Fruit fly (Drosophila melanogaster) whole organism, embryonic: Measurements from ENCODE around the gene CG45049.
A peak's percentile ranks its signal among the peaks of the same experiment; 100 is the strongest.

Source experiments
- CG10147 ChIP-seq: fragments of 200-800 bp; sonication (Bioruptor generic); optimal IDR thresholded peaks from 2 replicates; lab custom pipeline; 2019; ENCODE audit warnings: missing biosample characterization, mild to moderate bottlenecking, missing genetic modification characterization, moderate library complexity
- CG10267 ChIP-seq: fragments of 200-800 bp; sonication (Bioruptor generic); optimal IDR thresholded peaks from 2 replicates; lab custom pipeline; 2018; ENCODE audit warnings: missing biosample characterization, mild to moderate bottlenecking, missing genetic modification characterization, moderate library complexity
- CG10431 ChIP-seq: fragments of 200-800 bp; sonication (Bioruptor generic); optimal IDR thresholded peaks from 3 replicates; lab custom pipeline; 2018; ENCODE audit warnings: missing biosample characterization, mild to moderate bottlenecking, missing genetic modification characterization
- CG10543 ChIP-seq: fragments of 200-800 bp; sonication (Bioruptor generic); optimal IDR thresholded peaks from 3 replicates; lab custom pipeline; 2017; ENCODE audit warnings: missing biosample characterization, mild to moderate bottlenecking, missing genetic modification characterization, moderate library complexity
- CG10565 ChIP-seq: fragments of 200-800 bp; sonication (Bioruptor generic); optimal IDR thresholded peaks from 3 replicates; lab custom pipeline; 2016; ENCODE audit warnings: missing biosample characterization, mild to moderate bottlenecking, missing genetic modification characterization
- CG11085 ChIP-seq: fragments of 200-800 bp; sonication (Bioruptor generic); IDR thresholded peaks from 2 replicates; pipeline ENCODE4 v1.3.6; 2022; ENCODE audit warnings: missing biosample characterization, missing genetic modification characterization
- CG12104 ChIP-seq: fragments of 200-800 bp; sonication (Bioruptor generic); optimal IDR thresholded peaks from 3 replicates; lab custom pipeline; 2016; ENCODE audit warnings: missing biosample characterization, missing genetic modification characterization
- CG12391 ChIP-seq: fragments of 200-800 bp; sonication (Bioruptor generic); optimal IDR thresholded peaks from 3 replicates; lab custom pipeline; 2018; ENCODE audit warnings: missing biosample characterization, mild to moderate bottlenecking, missing genetic modification characterization, moderate library complexity
- CG13424 ChIP-seq: fragments of 200-800 bp; sonication (Bioruptor generic); optimal IDR thresholded peaks from 2 replicates; lab custom pipeline; 2019; ENCODE audit warnings: missing biosample characterization, mild to moderate bottlenecking, missing genetic modification characterization, moderate library complexity
- CG15011 ChIP-seq: fragments of 200-800 bp; sonication (Bioruptor generic); optimal IDR thresholded peaks from 3 replicates; lab custom pipeline; 2018; ENCODE audit warnings: missing biosample characterization, mild to moderate bottlenecking, missing genetic modification characterization
- CG16863 ChIP-seq: fragments of 200-800 bp; sonication (Bioruptor generic); optimal IDR thresholded peaks from 3 replicates; lab custom pipeline; 2016; ENCODE audit warnings: missing biosample characterization, missing genetic modification characterization
- CG17186 ChIP-seq: fragments of 200-800 bp; sonication (Bioruptor generic); optimal IDR thresholded peaks from 3 replicates; lab custom pipeline; 2017; ENCODE audit warnings: missing biosample characterization, missing genetic modification reagents, missing genetic modification characterization
- CG18619 ChIP-seq: fragments of 200-800 bp; sonication (Bioruptor generic); optimal IDR thresholded peaks from 3 replicates; lab custom pipeline; 2017; ENCODE audit warnings: missing biosample characterization, mild to moderate bottlenecking, missing genetic modification characterization
- CG2129 ChIP-seq: fragments of 200-800 bp; sonication (Bioruptor generic); IDR thresholded peaks from 2 replicates; pipeline ENCODE4 v1.3.6; 2022; ENCODE audit warnings: missing biosample characterization, missing genetic modification characterization; ENCODE audit not compliant: partially characterized antibody
- CG31441 ChIP-seq: fragments of 200-800 bp; sonication (Bioruptor generic); IDR thresholded peaks from 2 replicates; pipeline ENCODE4 v1.3.6; 2022; ENCODE audit warnings: missing biosample characterization, missing genetic modification characterization
- CG32767 ChIP-seq: fragments of 200-800 bp; sonication (Bioruptor generic); IDR thresholded peaks from 2 replicates; pipeline ENCODE4 v1.3.6; 2022; ENCODE audit warnings: missing biosample characterization, missing genetic modification characterization
- CG33557 ChIP-seq: fragments of 200-800 bp; sonication (Bioruptor generic); optimal IDR thresholded peaks from 2 replicates; lab custom pipeline; 2019; ENCODE audit warnings: missing biosample characterization, mild to moderate bottlenecking, missing genetic modification characterization, moderate library complexity
- CG34422 ChIP-seq: fragments of 200-800 bp; sonication (Bioruptor generic); IDR thresholded peaks from 3 replicates; pipeline ENCODE4 v1.3.6; 2022; ENCODE audit warnings: missing biosample characterization, missing genetic modification characterization
- CG3995 ChIP-seq: fragments of 200-800 bp; sonication (Bioruptor generic); optimal IDR thresholded peaks from 3 replicates; lab custom pipeline; 2016; ENCODE audit warnings: missing biosample characterization, missing genetic modification characterization
- CG5245 ChIP-seq: fragments of 200-800 bp; sonication (Bioruptor generic); optimal IDR thresholded peaks from 3 replicates; lab custom pipeline; 2016; ENCODE audit warnings: missing biosample characterization, missing genetic modification characterization
- CG6765 ChIP-seq: fragments of 200-800 bp; sonication (Bioruptor generic); optimal IDR thresholded peaks from 3 replicates; lab custom pipeline; 2017; ENCODE audit warnings: missing biosample characterization, mild to moderate bottlenecking, missing genetic modification characterization
- CG6813 ChIP-seq: fragments of 200-800 bp; sonication (Bioruptor generic); optimal IDR thresholded peaks from 2 replicates; lab custom pipeline; 2017; ENCODE audit warnings: missing biosample characterization, missing genetic modification characterization, mild to moderate bottlenecking, moderate library complexity, missing genetic modification reagents
- CG7271 ChIP-seq: fragments of 200-800 bp; sonication (Bioruptor generic); optimal IDR thresholded peaks from 2 replicates; lab custom pipeline; 2018; ENCODE audit warnings: missing biosample characterization, mild to moderate bottlenecking, missing genetic modification characterization, moderate library complexity
- CG7372 ChIP-seq: fragments of 200-800 bp; sonication (Bioruptor generic); IDR thresholded peaks from 2 replicates; pipeline ENCODE4 v1.3.6; 2022; ENCODE audit warnings: missing biosample characterization, missing genetic modification characterization
- Dek ChIP-seq: fragments of 200-800 bp; sonication (Bioruptor generic); optimal IDR thresholded peaks from 3 replicates; lab custom pipeline; 2019; ENCODE audit warnings: missing biosample characterization, mild to moderate bottlenecking, missing genetic modification characterization, moderate library complexity
- Dll ChIP-seq: fragments of 200-800 bp; sonication (Bioruptor generic); IDR thresholded peaks from 4 replicates; pipeline ENCODE4 v1.3.6; 2022; ENCODE audit warnings: missing biosample characterization, missing genetic modification characterization; ENCODE audit not compliant: partially characterized antibody
- E2f2 ChIP-seq: fragments of 200-800 bp; sonication (Bioruptor generic); IDR thresholded peaks from 2 replicates; pipeline ENCODE4 v1.3.6; 2022; ENCODE audit warnings: missing biosample characterization, missing genetic modification characterization
- H15 ChIP-seq: fragments of 200-800 bp; sonication (Bioruptor generic); IDR thresholded peaks from 3 replicates; pipeline ENCODE4 v1.3.6; 2022; ENCODE audit warnings: missing biosample characterization, missing genetic modification characterization
- Hr3 ChIP-seq: fragments of 200-800 bp; sonication (Bioruptor generic); optimal IDR thresholded peaks from 3 replicates; lab custom pipeline; 2016; ENCODE audit warnings: missing biosample characterization, missing genetic modification characterization
- Hr39 ChIP-seq: fragments of >200 bp; optimal IDR thresholded peaks from 2 replicates; lab custom pipeline; 2017
- NFAT ChIP-seq: fragments of 200-800 bp; sonication (Bioruptor generic); IDR thresholded peaks from 2 replicates; pipeline ENCODE4 v1.3.6; 2022; ENCODE audit warnings: missing biosample characterization, missing genetic modification characterization
- Oli ChIP-seq: fragments of 200-800 bp; sonication (Bioruptor generic); optimal IDR thresholded peaks from 2 replicates; lab custom pipeline; 2018; ENCODE audit warnings: missing biosample characterization, mild to moderate bottlenecking, missing genetic modification characterization, moderate library complexity
- Ptx1 ChIP-seq: fragments of 200-800 bp; sonication (Bioruptor generic); IDR thresholded peaks from 2 replicates; pipeline ENCODE4 v1.3.6; 2022; ENCODE audit warnings: missing biosample characterization, missing genetic modification characterization
- Rx ChIP-seq: fragments of 200-800 bp; sonication (Bioruptor generic); IDR thresholded peaks from 2 replicates; pipeline ENCODE4 v1.3.6; 2022; ENCODE audit warnings: missing biosample characterization, missing genetic modification characterization
- bcd ChIP-seq: fragments of 200-800 bp; sonication (Bioruptor generic); optimal IDR thresholded peaks from 2 replicates; lab custom pipeline; 2017; ENCODE audit warnings: missing biosample characterization, mild to moderate bottlenecking, missing genetic modification characterization
- br ChIP-seq: fragments of >200 bp; optimal IDR thresholded peaks from 2 replicates; lab custom pipeline; 2017
- cas ChIP-seq: fragments of 200-800 bp; sonication (Bioruptor generic); IDR thresholded peaks from 2 replicates; pipeline ENCODE4 v1.3.6; 2022; ENCODE audit warnings: missing biosample characterization, missing genetic modification characterization
- chm ChIP-seq: fragments of 200-800 bp; sonication (Bioruptor generic); IDR thresholded peaks from 2 replicates; pipeline ENCODE4 v1.3.6; 2022; ENCODE audit warnings: missing biosample characterization, missing genetic modification characterization
- cwo ChIP-seq: fragments of 200-800 bp; sonication (Bioruptor generic); optimal IDR thresholded peaks from 3 replicates; lab custom pipeline; 2017; ENCODE audit warnings: missing biosample characterization, missing genetic modification characterization, mild to moderate bottlenecking, moderate library complexity, missing genetic modification reagents
- fru ChIP-seq: fragments of >200 bp; optimal IDR thresholded peaks from 2 replicates; lab custom pipeline; 2017
- h ChIP-seq: fragments of >200 bp; optimal IDR thresholded peaks from 2 replicates; lab custom pipeline; 2017
- jing ChIP-seq: fragments of 200-800 bp; sonication (Bioruptor generic); optimal IDR thresholded peaks from 2 replicates; lab custom pipeline; 2018; ENCODE audit warnings: missing biosample characterization, mild to moderate bottlenecking, missing genetic modification characterization
- klu ChIP-seq: fragments of 200-800 bp; sonication (Bioruptor generic); IDR thresholded peaks from 2 replicates; pipeline ENCODE4 v1.3.6; 2022; ENCODE audit warnings: missing biosample characterization, missing genetic modification characterization
- kni ChIP-seq: fragments of 200-800 bp; sonication (Bioruptor generic); optimal IDR thresholded peaks from 3 replicates; lab custom pipeline; 2017; ENCODE audit warnings: mild to moderate bottlenecking, missing biosample characterization, missing genetic modification reagents, missing genetic modification characterization
- nau ChIP-seq: fragments of 200-800 bp; sonication (Bioruptor generic); optimal IDR thresholded peaks from 3 replicates; lab custom pipeline; 2017; ENCODE audit warnings: missing biosample characterization, mild to moderate bottlenecking, missing genetic modification characterization, missing genetic modification reagents
- nmo ChIP-seq: fragments of 200-800 bp; sonication (Bioruptor generic); optimal IDR thresholded peaks from 2 replicates; lab custom pipeline; 2018; ENCODE audit warnings: missing biosample characterization, mild to moderate bottlenecking, missing genetic modification characterization, moderate library complexity
- otp ChIP-seq: fragments of 200-800 bp; sonication (Bioruptor generic); IDR thresholded peaks from 3 replicates; pipeline ENCODE4, ENCODE4 v1.3.6; 2022; ENCODE audit warnings: missing biosample characterization, missing genetic modification characterization
- sima ChIP-seq: fragments of 200-800 bp; sonication (Bioruptor generic); optimal IDR thresholded peaks from 2 replicates; lab custom pipeline; 2016; ENCODE audit warnings: missing biosample characterization, missing genetic modification characterization
- tin ChIP-seq: fragments of 200-800 bp; sonication (Bioruptor generic); optimal IDR thresholded peaks from 3 replicates; lab custom pipeline; 2016; ENCODE audit warnings: missing biosample characterization, missing genetic modification characterization
- vfl ChIP-seq: fragments of 200-800 bp; sonication (Bioruptor generic); optimal IDR thresholded peaks from 2 replicates; lab custom pipeline; 2016; ENCODE audit warnings: missing biosample characterization, missing genetic modification characterization

CG45049 gene

dm6 chr3R:22753895-22754774 lies 27.4 kb downstream of the CG45049 start (continued):
- no peak for TF ChIP-seq kni
- TF ChIP-seq Oli (tag; lab: Kevin White, UChicago): peak; percentile 74
- no peak for TF ChIP-seq CG17186 (GFP tag; lab: Kevin White, UChicago)
- TF ChIP-seq CG12104 (GFP tag; lab: Kevin White, UChicago): peak; percentile 59
- TF ChIP-seq CG2129 (GFP tag; lab: Robert Waterston, UW): no peak
- peak; percentile 31 for TF ChIP-seq jing (GFP tag; lab: Kevin White, UChicago)
- no peak for TF ChIP-seq sima (GFP tag; lab: Kevin White, UChicago)
- TF ChIP-seq bcd (GFP tag; lab: Kevin White, UChicago): peak; percentile 72
- TF ChIP-seq CG5245 (GFP tag; lab: Kevin White, UChicago): peak; percentile 33
- peak; percentile 39 for TF ChIP-seq CG10267 (tag; lab: Kevin White, UChicago)
- no peak; the same call in none of the 3 replicates for TF ChIP-seq CG34422 (GFP tag; lab: Robert Waterston, UW)
- peak; percentile 27 for TF ChIP-seq CG7372 (GFP tag; lab: Robert Waterston, UW)
- TF ChIP-seq cas (GFP tag; lab: Robert Waterston, UW): 0 out of 2 replicates have a peak, but pooled peaks have one; percentile 25
- TF ChIP-seq CG10147 (GFP tag; lab: Kevin White, UChicago): no peak
- peak; percentile 51 for TF ChIP-seq CG6813 (GFP tag; lab: Kevin White, UChicago)
- no peak for TF ChIP-seq CG10565 (GFP tag; lab: Kevin White, UChicago)
- TF ChIP-seq CG13424 (tag; lab: Kevin White, UChicago): peak; percentile 79
- no peak; the same call in 1 of the 2 replicates for TF ChIP-seq E2f2 (GFP tag; lab: Robert Waterston, UW)
- no peak for TF ChIP-seq CG7271 (tag; lab: Kevin White, UChicago)
- TF ChIP-seq Dek (tag; lab: Kevin White, UChicago): peak; percentile 58
- TF ChIP-seq Rx (GFP tag; lab: Robert Waterston, UW): peak; percentile 57
- TF ChIP-seq CG10431 (GFP tag; lab: Kevin White, UChicago): no peak
- peak; percentile 60 for TF ChIP-seq Hr3 (GFP tag; lab: Kevin White, UChicago)
- no peak for TF ChIP-seq CG3995 (GFP tag; lab: Kevin White, UChicago)
- TF ChIP-seq CG32767 (GFP tag; lab: Robert Waterston, UW): peak; percentile 70; the same call in 1 of the 2 replicates
- peak; percentile 77; the same call in 1 of the 2 replicates for TF ChIP-seq CG31441 (GFP tag; lab: Robert Waterston, UW)
- peak; percentile 90 for TF ChIP-seq CG10543
- peak; percentile 33; the same call in 1 of the 3 replicates for TF ChIP-seq H15
- no peak for TF ChIP-seq Hr39
- peak; percentile 45 for TF ChIP-seq CG15011
- TF ChIP-seq klu (GFP tag; lab: Robert Waterston, UW): no peak
- no peak for TF ChIP-seq br (lab: Kevin White, UChicago)
- peak; percentile 45 for TF ChIP-seq cwo (GFP tag; lab: Kevin White, UChicago)
- peak; percentile 65 for TF ChIP-seq Ptx1 (GFP tag; lab: Robert Waterston, UW)
- no peak for TF ChIP-seq Dll (GFP tag; lab: Robert Waterston, UW)
- peak; percentile 78 for TF ChIP-seq nmo
- peak; percentile 37 for TF ChIP-seq CG16863 (GFP tag; lab: Kevin White, UChicago)
- TF ChIP-seq chm (GFP tag; lab: Robert Waterston, UW): peak; percentile 83
- peak; percentile 54 for TF ChIP-seq tin
- TF ChIP-seq CG12391 (tag; lab: Kevin White, UChicago): peak; percentile 71
- no peak for TF ChIP-seq vfl (GFP tag; lab: Kevin White, UChicago)
- TF ChIP-seq NFAT: peak; percentile 79
- peak; percentile 16 for TF ChIP-seq CG6765 (GFP tag; lab: Kevin White, UChicago)
- TF ChIP-seq otp (GFP tag; lab: Robert Waterston, UW): peak; percentile 36; the same call in 1 of the 3 replicates
- TF ChIP-seq CG18619 (GFP tag; lab: Kevin White, UChicago): peak; percentile 76
- TF ChIP-seq h (lab: Kevin White, UChicago): no peak
- TF ChIP-seq CG33557 (GFP tag; lab: Kevin White, UChicago): no peak
- TF ChIP-seq nau: no peak
- no peak for TF ChIP-seq fru (lab: Kevin White, UChicago)
- TF ChIP-seq CG11085 (GFP tag; lab: Robert Waterston, UW): no peak; the same call in 1 of the 2 replicates
